Fruit fly (Drosophila melanogaster): ENCODE data around the gene CG4042.

The CG4042 gene

dm6 chr3L:20771001-20771890 is at the start of gene CG4042, which contains the start of gene Pitslre (continued):
- TF ChIP-seq sens-2 (GFP tag; IDR thresholded peaks at IDR 0.05) (no peak), CG5180 (GFP tag; optimal IDR thresholded peaks at IDR 0.05) (peak; percentile 10), CG16815 (GFP tag; optimal IDR thresholded peaks at IDR 0.05) (no peak), Rfx (GFP tag; IDR thresholded peaks at IDR 0.05) (peak; percentile 49), HLHmδ (GFP tag; optimal IDR thresholded peaks at IDR 0.05) (no peak), MBD-R2 (GFP tag; IDR thresholded peaks at IDR 0.05) (peak; percentile 64), CG17829 (tag; optimal IDR thresholded peaks at IDR 0.05) (peak; percentile 31), bowl (GFP tag; IDR thresholded peaks at IDR 0.05) (no peak), CG17568 (GFP tag; optimal IDR thresholded peaks at IDR 0.05) (no peak), CG10209 (GFP tag; optimal IDR thresholded peaks at IDR 0.05) (peak; percentile 28), Nf-YA (GFP tag; IDR thresholded peaks at IDR 0.05) (no peak), slp2 (GFP tag; optimal IDR thresholded peaks at IDR 0.05) (no peak), HLH4C (GFP tag; IDR thresholded peaks at IDR 0.05; ENCODE audit: partially characterized antibody) (peak; percentile 57; the same call in 2 of the 3 replicates), CG11093 (GFP tag; IDR thresholded peaks at IDR 0.05) (no peak), Ets65A (GFP tag) (peak; percentile 83), Optix (GFP tag; IDR thresholded peaks at IDR 0.05) (no peak), fd96Cb (tag; optimal IDR thresholded peaks at IDR 0.05) (no peak), CTCF (GFP tag; optimal IDR thresholded peaks at IDR 0.05) (no peak), vvl (GFP tag; IDR thresholded peaks at IDR 0.05) (no peak), NC2α (GFP tag; optimal IDR thresholded peaks at IDR 0.05) (no peak), Bgb (GFP tag; IDR thresholded peaks at IDR 0.05; ENCODE audit: partially characterized antibody) (peak; percentile 33; the same call in 1 of the 2 replicates), CG11504 (tag; optimal IDR thresholded peaks at IDR 0.05) (peak; percentile 41), ro (GFP tag; IDR thresholded peaks at IDR 0.05) (no peak), Hr3 (GFP tag; optimal IDR thresholded peaks at IDR 0.05) (peak; percentile 61), CG7786 (GFP tag; optimal IDR thresholded peaks at IDR 0.05) (no peak), Dad (GFP tag; optimal IDR thresholded peaks at IDR 0.05) (no peak), CG31388 (GFP tag; optimal IDR thresholded peaks at IDR 0.05) (no peak), twi (tag; optimal IDR thresholded peaks at IDR 0.05) (no peak), kni (GFP tag; optimal IDR thresholded peaks at IDR 0.05) (no peak), tio (GFP tag; optimal IDR thresholded peaks at IDR 0.05) (peak; percentile 58), Ets97D (GFP tag; optimal IDR thresholded peaks at IDR 0.05) (peak; percentile 48), MTF-1 (GFP tag; optimal IDR thresholded peaks at IDR 0.05; ENCODE audit: borderline replicate concordance) (no peak), CG10267 (tag; optimal IDR thresholded peaks at IDR 0.05) (peak; percentile 31), CG30403 (GFP tag; optimal IDR thresholded peaks at IDR 0.05) (peak; percentile 76), HmgZ (tag; optimal IDR thresholded peaks at IDR 0.05) (no peak), cad (GFP tag; optimal IDR thresholded peaks at IDR 0.05) (no peak), CG6272 (GFP tag; IDR thresholded peaks at IDR 0.05) (no peak; the same call in 1 of the 2 replicates), dimm (GFP tag; IDR thresholded peaks at IDR 0.05) (no peak), gfzf (GFP tag; optimal IDR thresholded peaks at IDR 0.05) (no peak), unc-4 (GFP tag; IDR thresholded peaks at IDR 0.05; ENCODE audit: partially characterized antibody) (peak; percentile 73), TFAM (GFP tag; optimal IDR thresholded peaks at IDR 0.05) (no peak), CG31365 (tag; optimal IDR thresholded peaks at IDR 0.05) (no peak), CG12219 (GFP tag; optimal IDR thresholded peaks at IDR 0.05) (no peak), CG4282 (GFP tag; optimal IDR thresholded peaks at IDR 0.05) (no peak), CG12299 (tag; optimal IDR thresholded peaks at IDR 0.05) (no peak), CG13424 (tag; optimal IDR thresholded peaks at IDR 0.05) (peak; percentile 51), BEAF-32 (GFP tag; optimal IDR thresholded peaks at IDR 0.05) (peak; percentile 73), Hmr (GFP tag; optimal IDR thresholded peaks at IDR 0.05) (peak; percentile 25), CG4854 (GFP tag; optimal IDR thresholded peaks at IDR 0.05) (no peak)

Data from whole organism, embryonic.